Worm (Caenorhabditis elegans) whole organism, L4 larva: Measurements from ENCODE around the gene str-52.

Source experiments
- F26F4.8 ChIP-seq: fragments of 200-800 bp; sonication (Bioruptor generic); conservative IDR thresholded peaks from 2 replicates; pipeline ENCODE4 v1.3.6; 2022; ENCODE audit warnings: missing genetic modification characterization, missing compliant biosample characterization
- ama-1 ChIP-seq: fragments of 150-350 bp; optimal IDR thresholded peaks from 2 replicates; lab custom pipeline; 2014; ENCODE audit warnings: inconsistent platforms, mixed read lengths
- arid-1 ChIP-seq: fragments of 200-800 bp; sonication (Bioruptor generic); conservative IDR thresholded peaks from 2 replicates; pipeline ENCODE4 v1.3.6; 2022; ENCODE audit warnings: missing genetic modification reagents, missing genetic modification characterization, missing compliant biosample characterization
- hif-1 ChIP-seq, 2 experiments: sonication (generic microtip); optimal IDR thresholded peaks; 2 replicates each; lab custom pipeline; 2016 to 2017; ENCODE audit warnings: missing compliant biosample characterization in 2 of 2, missing genetic modification characterization in 2 of 2, missing genetic modification reagents in 2 of 2, missing genotype in 2 of 2, mild to moderate bottlenecking in 1 of 2
- mxl-3 ChIP-seq: fragments of 200-800 bp; sonication (Bioruptor generic); optimal IDR thresholded peaks from 2 replicates; lab custom pipeline; 2018; ENCODE audit warnings: mild to moderate bottlenecking, missing genetic modification characterization, missing compliant biosample characterization
- nhr-28 ChIP-seq: fragments of 150-350 bp; optimal IDR thresholded peaks from 2 replicates; lab custom pipeline; 2014; ENCODE audit warnings: missing biosample characterization, missing genetic modification characterization
- skn-1 ChIP-seq: fragments of 150-350 bp; optimal IDR thresholded peaks from 2 replicates; lab custom pipeline; 2014; ENCODE audit warnings: missing biosample characterization, missing genetic modification characterization
- unc-39 ChIP-seq: sonication (generic microtip); optimal IDR thresholded peaks from 2 replicates; lab custom pipeline; 2017; ENCODE audit warnings: missing biosample characterization, missing genetic modification characterization
- vab-7 ChIP-seq: fragments of 200-800 bp; sonication (Bioruptor generic); IDR thresholded peaks from 2 replicates; pipeline ENCODE4 v1.3.6; 2022; ENCODE audit warnings: missing genetic modification reagents, missing genetic modification characterization, missing compliant biosample characterization
- ztf-11 ChIP-seq: fragments of 150-350 bp; optimal IDR thresholded peaks from 2 replicates; lab custom pipeline; 2014; ENCODE audit warnings: missing biosample characterization, missing genetic modification characterization

- TF ChIP-seq skn-1 (tag; lab: Kevin White, UChicago) = no peak
- no peak for TF ChIP-seq mxl-3 (GFP tag; lab: Kevin White, UChicago)
- no peak for TF ChIP-seq arid-1 (GFP tag; lab: Robert Waterston, UW)
- no peak for TF ChIP-seq unc-39
- TF ChIP-seq ztf-11 = no peak
- no peak for TF ChIP-seq ama-1 (lab: Kevin White, UChicago)
- no peak for TF ChIP-seq vab-7 (GFP tag; lab: Robert Waterston, UW)
- no peak for TF ChIP-seq nhr-28 (tag; lab: Kevin White, UChicago)
- no peak for TF ChIP-seq F26F4.8
- no peak for TF ChIP-seq hif-1 (tag; optimal IDR thresholded peaks at IDR 0.05; lab: Kevin White, UChicago)
These were observed 8.9 kb downstream of the str-52 start for ce11 chrV:2137010-2137409.
